Fruit fly (Drosophila melanogaster): Measurements from ENCODE around the gene Lip3.
A peak's percentile ranks its signal among the peaks of the same experiment; 100 is the strongest.

Lip3 gene

dm6 chr3R:13403032-13403459, 31.3 kb upstream of the Lip3 start, which contains the start of gene Dpm3:
Gene Dpm3 (minus strand): TSS chr3R:13403051.
- TF ChIP-seq lz (GFP tag; optimal IDR thresholded peaks at IDR 0.05) (peak; percentile 3), fkh (GFP tag; optimal IDR thresholded peaks at IDR 0.05) (peak; percentile 98), Hr39 (GFP tag; optimal IDR thresholded peaks at IDR 0.05) (peak; percentile 13), acj6 (GFP tag; optimal IDR thresholded peaks at IDR 0.05) (no peak), CG3032 (tag; optimal IDR thresholded peaks at IDR 0.05) (peak; percentile 24)

dm6 chr3R:13401722-13402296, 30.1 kb upstream of the Lip3 start, which contains the start of gene GILT1:
Gene GILT1 (minus strand): TSS chr3R:13401862.
- TF ChIP-seq CG31627 (GFP tag; optimal IDR thresholded peaks at IDR 0.05) (no peak), CG8319 (GFP tag; optimal IDR thresholded peaks at IDR 0.05) (no peak), fd85E (GFP tag; optimal IDR thresholded peaks at IDR 0.05) (no peak), pdm3 (GFP tag; optimal IDR thresholded peaks at IDR 0.05) (no peak), dac (GFP tag; optimal IDR thresholded peaks at IDR 0.05) (no peak), CG1621 (tag; optimal IDR thresholded peaks at IDR 0.05) (no peak), Hr39 (GFP tag; optimal IDR thresholded peaks at IDR 0.05) (no peak), Smox (GFP tag; optimal IDR thresholded peaks at IDR 0.05) (peak; percentile 30), net (GFP tag; optimal IDR thresholded peaks at IDR 0.05) (no peak), Hr4 (GFP tag; optimal IDR thresholded peaks at IDR 0.05) (peak; percentile 27), CG6792 (GFP tag; optimal IDR thresholded peaks at IDR 0.05) (no peak), acj6 (GFP tag; optimal IDR thresholded peaks at IDR 0.05) (no peak), CG6808 (GFP tag; optimal IDR thresholded peaks at IDR 0.05) (no peak), CG11762 (GFP tag; optimal IDR thresholded peaks at IDR 0.05; ENCODE audit: insufficient read depth) (no peak), CG6854 (GFP tag; optimal IDR thresholded peaks at IDR 0.05) (peak; percentile 44), CG11294 (GFP tag; IDR thresholded peaks at IDR 0.05) (no peak), svp (GFP tag) (no peak), Eip75B (GFP tag; optimal IDR thresholded peaks at IDR 0.05) (no peak), Lpt (GFP tag; optimal IDR thresholded peaks at IDR 0.05) (no peak), CG3919 (GFP tag; optimal IDR thresholded peaks at IDR 0.05) (peak; percentile 24), lz (GFP tag; optimal IDR thresholded peaks at IDR 0.05) (no peak), fd59A (GFP tag; optimal IDR thresholded peaks at IDR 0.05) (no peak), Eip78C (GFP tag) (no peak), Sox102F (GFP tag; optimal IDR thresholded peaks at IDR 0.05) (no peak), CG10669 (GFP tag; optimal IDR thresholded peaks at IDR 0.05) (no peak), topi (GFP tag; optimal IDR thresholded peaks at IDR 0.05) (no peak), OdsH (GFP tag; optimal IDR thresholded peaks at IDR 0.05) (no peak), Sox14 (GFP tag; optimal IDR thresholded peaks at IDR 0.05) (no peak), Ets96B (tag; optimal IDR thresholded peaks at IDR 0.05) (no peak), CG8632 (GFP tag; optimal IDR thresholded peaks at IDR 0.05) (no peak), CG11902 (GFP tag; optimal IDR thresholded peaks at IDR 0.05) (no peak), CG15336 (GFP tag; IDR thresholded peaks at IDR 0.05) (0 out of 2 replicates have a peak, but pooled peaks have one; percentile 7), fkh (GFP tag; optimal IDR thresholded peaks at IDR 0.05) (peak; percentile 11), Met (GFP tag; optimal IDR thresholded peaks at IDR 0.05) (no peak), eg (GFP tag; IDR thresholded peaks at IDR 0.05) (peak; percentile 38; the same call in 2 of the 3 replicates), Blimp-1 (GFP tag; optimal IDR thresholded peaks at IDR 0.05) (no peak), CG32006 (GFP tag; optimal IDR thresholded peaks at IDR 0.05) (no peak), ss (GFP tag; optimal IDR thresholded peaks at IDR 0.05) (no peak), Gug (GFP tag; IDR thresholded peaks at IDR 0.05) (no peak), esn (GFP tag; optimal IDR thresholded peaks at IDR 0.05) (peak; percentile 20), Eip93F (GFP tag; optimal IDR thresholded peaks at IDR 0.05) (no peak), CG3032 (tag; optimal IDR thresholded peaks at IDR 0.05) (no peak), dsx (GFP tag; optimal IDR thresholded peaks at IDR 0.05; ENCODE audit: poor library complexity, severe bottlenecking) (no peak), vri (GFP tag; optimal IDR thresholded peaks at IDR 0.05) (peak; percentile 36)

Measured in whole organism, prepupa.